Worm (Caenorhabditis elegans): ENCODE measurements around the gene Y54F10BM.3.
A peak's percentile ranks its signal among the peaks of the same experiment; 100 is the strongest.

Gene Y54F10BM.3

DNA sequence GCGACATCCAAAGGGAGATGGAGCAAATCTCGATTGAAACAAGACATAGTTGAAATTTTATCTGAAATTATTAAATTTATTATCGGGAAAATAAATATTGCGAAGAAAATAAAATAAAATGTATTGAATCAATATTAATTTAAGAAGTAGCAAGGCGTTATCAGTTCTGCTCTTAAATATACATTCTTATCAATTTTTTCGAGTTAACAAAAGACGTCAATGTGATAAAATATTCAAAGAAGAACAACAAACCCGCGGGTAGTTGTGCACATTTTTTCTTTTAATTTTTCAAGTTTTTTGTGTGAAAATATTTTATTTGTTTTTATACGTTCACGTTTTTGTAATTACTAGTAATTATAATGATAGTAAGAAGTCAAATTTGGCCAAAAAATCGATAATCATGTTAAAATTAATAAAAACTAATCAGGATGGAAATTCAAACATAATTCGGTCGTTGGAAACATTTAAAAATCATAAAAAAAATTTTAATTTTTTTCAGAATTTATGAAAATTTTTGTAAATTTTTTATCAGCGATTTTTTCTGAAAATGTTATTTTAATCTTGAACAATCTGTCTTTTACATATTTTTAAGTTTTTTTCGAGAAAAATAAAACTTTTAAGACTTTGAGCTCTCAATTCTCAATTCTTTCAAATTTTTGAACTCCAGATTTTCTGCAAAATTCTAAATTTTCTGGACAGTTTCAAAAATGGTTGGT is 15.7 kb upstream of the Y54F10BM.3 start, which contains the start of gene fbxa-9:
Gene fbxa-9, plus strand, starts transcription at position 666 of the 716 bp plus-strand sequence.
- no peak for TF ChIP-seq egl-27 (tag; optimal IDR thresholded peaks at IDR 0.05)
- no peak for TF ChIP-seq nhr-11 (tag; optimal IDR thresholded peaks at IDR 0.05)
- peak; percentile 58 for TF ChIP-seq fos-1 (tag; optimal IDR thresholded peaks at IDR 0.05)
- no peak for TF ChIP-seq mbf-1 (tag; optimal IDR thresholded peaks at IDR 0.05)

DNA sequence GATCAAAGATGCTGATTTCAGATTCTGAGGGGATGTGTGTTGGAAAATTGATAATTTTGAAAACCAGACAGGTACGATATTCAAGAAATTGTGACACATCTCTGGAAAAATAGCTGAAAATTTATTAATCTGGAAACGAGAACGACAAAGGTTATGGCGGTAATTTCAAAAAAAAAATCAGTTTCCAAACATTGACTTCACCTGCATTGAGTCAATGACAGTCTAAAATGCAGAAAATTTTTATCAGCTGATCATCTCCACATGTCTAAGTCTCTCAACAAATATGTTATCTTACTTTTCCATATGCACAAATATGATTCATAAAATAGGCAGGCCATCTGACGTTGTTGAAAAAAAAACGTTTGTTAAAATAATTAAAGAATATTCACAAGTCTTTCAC is 9.8 kb upstream of the Y54F10BM.3 start, which contains the start of gene fbxa-48:
Gene fbxa-48, minus strand, starts transcription at position 101 of the 400 bp plus-strand sequence.
- TF ChIP-seq mab-5 (tag; optimal IDR thresholded peaks at IDR 0.05): no peak
- TF ChIP-seq fos-1 (tag; optimal IDR thresholded peaks at IDR 0.05): peak; percentile 48
- no peak for TF ChIP-seq sem-4 (tag; optimal IDR thresholded peaks at IDR 0.05)
- no peak for TF ChIP-seq crh-2 (tag; optimal IDR thresholded peaks at IDR 0.05)

DNA sequence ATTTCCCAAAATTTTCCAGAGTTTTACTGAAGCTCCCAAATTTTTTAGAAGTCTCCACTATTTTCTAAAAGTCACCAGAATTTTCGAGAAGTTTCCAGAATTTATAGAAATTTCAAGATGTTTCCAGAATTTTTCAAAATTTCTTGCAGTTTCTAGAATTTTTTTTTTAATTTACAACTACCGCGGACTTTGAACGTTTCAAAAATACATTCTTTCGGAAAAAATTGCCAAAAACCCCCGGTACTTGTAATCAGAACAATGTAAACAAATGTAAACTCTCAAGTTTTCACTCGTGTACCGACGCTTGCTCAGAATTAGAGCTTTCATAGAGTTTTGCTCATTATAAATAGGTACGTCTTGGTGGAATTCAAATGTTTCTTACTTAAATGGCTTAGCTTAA is 9.1 kb upstream of the Y54F10BM.3 start, which contains the start of gene fbxa-39:
Gene fbxa-39, plus strand, starts transcription at position 301 of the 400 bp plus-strand sequence.
- TF ChIP-seq unc-39 (tag; optimal IDR thresholded peaks at IDR 0.05): no peak
- no peak for TF ChIP-seq lin-13 (GFP tag; optimal IDR thresholded peaks at IDR 0.05)
- no peak for TF ChIP-seq crh-2 (tag; optimal IDR thresholded peaks at IDR 0.05)
- no peak for TF ChIP-seq nhr-21 (tag; optimal IDR thresholded peaks at IDR 0.05)
- no peak for TF ChIP-seq C34F6.9 (tag; optimal IDR thresholded peaks at IDR 0.05)

DNA sequence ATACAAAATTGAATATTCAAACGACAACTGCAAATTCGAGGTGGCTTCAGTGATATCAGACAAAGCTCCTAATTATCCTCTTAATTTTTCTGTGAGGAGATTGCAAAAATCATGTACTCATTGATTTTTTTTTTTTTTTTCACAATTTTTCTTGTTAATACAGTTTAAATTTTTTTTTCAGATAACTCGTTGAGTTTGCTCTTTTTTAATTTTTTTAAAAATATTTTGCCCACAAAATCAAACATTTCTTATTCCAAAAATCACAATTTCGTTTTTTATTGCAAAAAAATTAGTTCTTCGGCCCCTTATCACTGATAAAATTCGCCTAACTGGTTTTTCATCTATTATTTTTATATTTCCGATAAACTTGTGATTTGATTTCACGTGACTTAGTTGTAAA is 5.0 kb upstream of the Y54F10BM.3 start, which contains the start of gene Y54F10BM.21:
Gene Y54F10BM.21, plus strand, starts transcription at position 301 of the 400 bp plus-strand sequence.
- TF ChIP-seq mbf-1 (tag; optimal IDR thresholded peaks at IDR 0.05) (no peak), nhr-11 (tag; optimal IDR thresholded peaks at IDR 0.05) (no peak), alr-1 (tag; optimal IDR thresholded peaks at IDR 0.05) (no peak), aly-2 (tag; optimal IDR thresholded peaks at IDR 0.05) (no peak), sem-4 (tag; optimal IDR thresholded peaks at IDR 0.05) (no peak), crh-2 (tag; optimal IDR thresholded peaks at IDR 0.05) (no peak), nhr-129 (tag; optimal IDR thresholded peaks at IDR 0.05) (no peak), snpc-4 (tag; optimal IDR thresholded peaks at IDR 0.05) (no peak), nhr-21 (tag; optimal IDR thresholded peaks at IDR 0.05) (no peak), C34F6.9 (tag; optimal IDR thresholded peaks at IDR 0.05) (no peak), elt-1 (tag; optimal IDR thresholded peaks at IDR 0.05) (no peak), lin-13 (GFP tag; optimal IDR thresholded peaks at IDR 0.05) (no peak), ceh-16 (tag; optimal IDR thresholded peaks at IDR 0.05) (no peak)

DNA sequence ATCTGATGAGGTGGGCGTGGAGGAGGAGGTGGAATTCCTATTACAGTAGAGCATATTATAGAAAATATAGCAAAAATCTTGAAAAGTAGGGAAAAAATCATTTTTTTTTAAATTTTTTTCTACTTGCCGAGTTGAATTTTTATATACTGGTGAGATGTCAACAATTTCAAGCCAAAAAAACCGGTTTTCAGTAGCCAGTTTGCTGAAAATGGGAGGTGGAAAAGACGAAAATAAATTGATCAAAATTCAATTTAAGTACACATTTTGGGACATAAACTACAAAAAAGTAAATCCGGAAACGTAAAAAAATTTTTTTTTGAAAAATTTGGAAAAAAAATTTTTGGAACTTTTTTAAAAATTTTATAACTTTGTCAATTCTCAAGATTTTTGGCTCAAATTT is 2.4 kb upstream of the Y54F10BM.3 start, which contains the start of gene Y54F10BM.23:
Gene Y54F10BM.23, minus strand, starts transcription at position 101 of the 400 bp plus-strand sequence.
- TF ChIP-seq nhr-25 (tag; optimal IDR thresholded peaks at IDR 0.05): no peak
- no peak for TF ChIP-seq nhr-77 (tag; optimal IDR thresholded peaks at IDR 0.05)
- no peak for TF ChIP-seq ceh-82 (tag; optimal IDR thresholded peaks at IDR 0.05)
- TF ChIP-seq ztf-11 (tag; optimal IDR thresholded peaks at IDR 0.05): no peak
- no peak for TF ChIP-seq nhr-129 (tag; optimal IDR thresholded peaks at IDR 0.05)

DNA sequence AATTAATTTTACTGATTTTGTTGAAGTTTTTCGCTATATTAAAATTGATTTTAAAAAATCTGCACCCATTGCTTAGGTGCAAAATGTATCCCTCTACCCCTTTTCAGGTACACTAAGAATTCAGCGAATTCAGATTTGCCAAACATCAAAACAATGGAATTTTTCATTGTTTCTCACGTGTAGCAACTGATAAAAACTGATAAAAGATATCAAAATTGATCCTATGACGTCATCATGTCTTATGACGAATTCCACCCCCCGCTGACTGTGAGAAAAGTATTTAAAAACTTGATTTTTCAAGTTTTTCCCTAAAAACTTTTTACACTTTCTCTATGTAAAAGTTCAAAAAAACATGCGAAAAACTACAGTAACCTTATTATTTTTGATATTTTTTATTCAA is 1.3 kb upstream of the Y54F10BM.3 start, which contains the start of gene Y54F10BM.22:
Gene Y54F10BM.22, plus strand, starts transcription at position 331 of the 400 bp plus-strand sequence.
- TF ChIP-seq nhr-11 (tag; optimal IDR thresholded peaks at IDR 0.05): no peak
- TF ChIP-seq nhr-25 (tag; optimal IDR thresholded peaks at IDR 0.05): peak; percentile 60
- peak; percentile 59 for TF ChIP-seq sma-3 (GFP tag; optimal IDR thresholded peaks at IDR 0.05)

DNA sequence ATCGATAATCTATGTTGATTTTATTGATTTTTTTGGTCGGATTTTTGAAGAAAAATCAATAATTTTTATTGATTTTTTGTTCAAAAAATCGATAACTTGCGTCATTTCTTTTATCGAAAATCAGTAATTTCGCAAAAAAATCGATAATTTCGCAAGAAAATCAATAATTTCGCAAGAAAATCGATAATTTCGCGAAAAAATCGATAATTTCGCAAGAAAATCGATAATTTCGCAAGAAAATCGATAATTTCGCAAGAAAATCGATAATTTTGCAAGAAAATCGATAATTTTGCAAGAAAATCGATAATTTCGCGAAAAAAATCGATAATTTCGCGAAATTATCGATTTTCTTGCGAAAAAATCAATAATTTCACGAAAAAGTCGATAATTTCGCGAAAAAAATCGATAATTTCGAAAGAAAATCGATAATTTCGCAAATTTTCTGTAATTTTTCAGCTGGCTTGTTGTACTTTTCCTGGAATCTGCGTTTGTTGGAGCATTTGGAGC is 1.6 kb downstream of the Y54F10BM.3 start:
- TF ChIP-seq gmeb-1 (tag; optimal IDR thresholded peaks at IDR 0.05) (no peak), snpc-4 (tag; optimal IDR thresholded peaks at IDR 0.05) (no peak), sem-4 (tag; optimal IDR thresholded peaks at IDR 0.05) (no peak), ztf-11 (tag; optimal IDR thresholded peaks at IDR 0.05) (no peak), nhr-11 (tag; optimal IDR thresholded peaks at IDR 0.05) (no peak), mdl-1 (tag; optimal IDR thresholded peaks at IDR 0.05) (no peak), nhr-129 (tag; optimal IDR thresholded peaks at IDR 0.05) (no peak), nhr-6 (tag; optimal IDR thresholded peaks at IDR 0.05) (no peak), mab-5 (tag; optimal IDR thresholded peaks at IDR 0.05) (no peak), unc-55 (GFP tag; optimal IDR thresholded peaks at IDR 0.05) (no peak), fos-1 (tag; optimal IDR thresholded peaks at IDR 0.05) (no peak), unc-39 (tag; optimal IDR thresholded peaks at IDR 0.05) (no peak), F13H6.1 (tag; optimal IDR thresholded peaks at IDR 0.05) (no peak), lsy-2 (tag; optimal IDR thresholded peaks at IDR 0.05) (no peak), elt-3 (tag; optimal IDR thresholded peaks at IDR 0.05) (no peak), mbf-1 (tag; optimal IDR thresholded peaks at IDR 0.05) (no peak), ceh-16 (tag; optimal IDR thresholded peaks at IDR 0.05) (no peak), blmp-1 (tag; optimal IDR thresholded peaks at IDR 0.05; ENCODE audit: insufficient read depth) (no peak)

Data from whole organism, L2 larva.